Fruit fly (Drosophila melanogaster): ENCODE measurements around the gene Dnaaf5.

The Dnaaf5 gene

dm6 chr3R:14370199-14370933 is 8.8 kb upstream of the Dnaaf5 start (continued):
- TF ChIP-seq Hey (tag; optimal IDR thresholded peaks at IDR 0.05) (peak; percentile 50), twi (tag; optimal IDR thresholded peaks at IDR 0.05) (no peak), CG15269 (tag; optimal IDR thresholded peaks at IDR 0.05) (peak; percentile 84), CG6765 (GFP tag; optimal IDR thresholded peaks at IDR 0.05) (no peak), en (GFP tag; optimal IDR thresholded peaks at IDR 0.05) (peak; percentile 54), CG8924 (tag; optimal IDR thresholded peaks at IDR 0.05) (peak; percentile 29), Mes4 (GFP tag; optimal IDR thresholded peaks at IDR 0.05) (peak; percentile 68), jing (GFP tag; optimal IDR thresholded peaks at IDR 0.05) (peak; percentile 59), Hr51 (GFP tag; optimal IDR thresholded peaks at IDR 0.05) (peak; percentile 46 to 89), YL-1 (GFP tag; optimal IDR thresholded peaks at IDR 0.05) (no peak), CG17186 (GFP tag; optimal IDR thresholded peaks at IDR 0.05) (peak; percentile 1), CG30403 (GFP tag; optimal IDR thresholded peaks at IDR 0.05) (peak; percentile 85), grn (GFP tag; optimal IDR thresholded peaks at IDR 0.05) (no peak), pzg (GFP tag; optimal IDR thresholded peaks at IDR 0.05) (no peak), pfk (GFP tag; optimal IDR thresholded peaks at IDR 0.05) (no peak), CG18619 (GFP tag; optimal IDR thresholded peaks at IDR 0.05) (peak; percentile 71), CG31224 (GFP tag; IDR thresholded peaks at IDR 0.05) (peak; percentile 34; the same call in 1 of the 2 replicates), dan (GFP tag; IDR thresholded peaks at IDR 0.05) (no peak), CG6654 (GFP tag; optimal IDR thresholded peaks at IDR 0.05) (no peak), yki (optimal IDR thresholded peaks at IDR 0.05) (peak; percentile 10), Fer3 (tag; optimal IDR thresholded peaks at IDR 0.05) (peak; percentile 43), nmo (GFP tag; optimal IDR thresholded peaks at IDR 0.05) (peak; percentile 78), tio (GFP tag; optimal IDR thresholded peaks at IDR 0.05) (peak; percentile 74), maf-S (GFP tag; optimal IDR thresholded peaks at IDR 0.05) (peak; percentile 59), CG15011 (GFP tag; optimal IDR thresholded peaks at IDR 0.05) (peak; percentile 14), CG11560 (tag; IDR thresholded peaks at IDR 0.05) (peak; percentile 43; the same call in 1 of the 3 replicates), CG10431 (GFP tag; optimal IDR thresholded peaks at IDR 0.05) (no peak), NK7.1 (GFP tag; optimal IDR thresholded peaks at IDR 0.05) (peak; percentile 64), CG1024 (GFP tag; IDR thresholded peaks at IDR 0.05) (peak; percentile 21; the same call in 1 of the 2 replicates), tin (GFP tag; optimal IDR thresholded peaks at IDR 0.05) (peak; percentile 67), CG3281 (GFP tag; optimal IDR thresholded peaks at IDR 0.05) (peak; percentile 54), CG8388 (GFP tag; optimal IDR thresholded peaks at IDR 0.05) (peak; percentile 78), CG6854 (GFP tag; optimal IDR thresholded peaks at IDR 0.05) (peak; percentile 15), pnt (GFP tag; optimal IDR thresholded peaks at IDR 0.05) (peak; percentile 71), klu (GFP tag; IDR thresholded peaks at IDR 0.05) (0 out of 2 replicates have a peak, but pooled peaks have one; percentile 17), dmrt99B (tag; optimal IDR thresholded peaks at IDR 0.05) (peak; percentile 83), wek (GFP tag; optimal IDR thresholded peaks at IDR 0.05) (no peak), CG4730 (GFP tag; IDR thresholded peaks at IDR 0.05) (peak; percentile 68), cg (GFP tag; optimal IDR thresholded peaks at IDR 0.05) (peak; percentile 73), CG30431 (GFP tag; optimal IDR thresholded peaks at IDR 0.05) (peak; percentile 53), Xrp1 (GFP tag; IDR thresholded peaks at IDR 0.05) (peak; percentile 80), Optix (GFP tag; IDR thresholded peaks at IDR 0.05) (peak; percentile 81), CG16813 (GFP tag; IDR thresholded peaks at IDR 0.05; ENCODE audit: partially characterized antibody) (no peak), Six4 (GFP tag; optimal IDR thresholded peaks at IDR 0.05) (peak; percentile 48), luna (GFP tag; optimal IDR thresholded peaks at IDR 0.05) (no peak), HLH54F (GFP tag; optimal IDR thresholded peaks at IDR 0.05) (peak; percentile 62), Bgb (GFP tag; IDR thresholded peaks at IDR 0.05; ENCODE audit: partially characterized antibody) (no peak), gcm (GFP tag; optimal IDR thresholded peaks at IDR 0.05) (peak; percentile 28), trem (tag; optimal IDR thresholded peaks at IDR 0.05) (peak; percentile 18)
